Fruit fly (Drosophila melanogaster) whole organism, embryonic: ENCODE results near the gene Ubi-p63E.

Source experiments
- CG12219 ChIP-seq: fragments of 200-800 bp; sonication (Bioruptor generic); optimal IDR thresholded peaks from 3 replicates; lab custom pipeline; 2018; ENCODE audit warnings: missing biosample characterization, mild to moderate bottlenecking, missing genetic modification characterization
- CG12659 ChIP-seq: fragments of 200-800 bp; sonication (Bioruptor generic); optimal IDR thresholded peaks from 3 replicates; lab custom pipeline; 2017; ENCODE audit warnings: mild to moderate bottlenecking, missing biosample characterization, missing genetic modification reagents, missing genetic modification characterization
- CG13287 ChIP-seq: fragments of 200-800 bp; sonication (Bioruptor generic); IDR thresholded peaks from 2 replicates; pipeline ENCODE4 v1.3.6; 2022; ENCODE audit warnings: missing biosample characterization, missing genetic modification characterization; ENCODE audit not compliant: partially characterized antibody
- CG14441 ChIP-seq: fragments of 200-800 bp; sonication (Bioruptor generic); IDR thresholded peaks from 2 replicates; pipeline ENCODE4 v1.3.6; 2022; ENCODE audit warnings: missing biosample characterization, missing genetic modification characterization
- CG18262 ChIP-seq: fragments of 200-800 bp; optimal IDR thresholded peaks from 3 replicates; lab custom pipeline; 2019; ENCODE audit warnings: missing biosample characterization, mild to moderate bottlenecking, missing genetic modification characterization, moderate library complexity
- CG1832 ChIP-seq: fragments of 200-800 bp; sonication (Bioruptor generic); optimal IDR thresholded peaks from 2 replicates; lab custom pipeline; 2017; ENCODE audit warnings: missing biosample characterization, mild to moderate bottlenecking, missing genetic modification characterization, inconsistent platforms
- CG2712 ChIP-seq: fragments of 200-800 bp; optimal IDR thresholded peaks from 3 replicates; lab custom pipeline; 2019; ENCODE audit warnings: missing biosample characterization, mild to moderate bottlenecking, missing genetic modification characterization, moderate library complexity
- CG2889 ChIP-seq: fragments of 200-800 bp; sonication (Bioruptor generic); IDR thresholded peaks from 3 replicates; pipeline ENCODE4 v1.3.6; 2022; ENCODE audit warnings: missing biosample characterization, missing genetic modification characterization
- CG31441 ChIP-seq: fragments of 200-800 bp; sonication (Bioruptor generic); IDR thresholded peaks from 2 replicates; pipeline ENCODE4 v1.3.6; 2022; ENCODE audit warnings: missing biosample characterization, missing genetic modification characterization
- CG32532 ChIP-seq: fragments of 200-800 bp; sonication (Bioruptor generic); IDR thresholded peaks from 2 replicates; pipeline ENCODE4 v1.3.6; 2022; ENCODE audit warnings: missing biosample characterization, missing genetic modification characterization
- CG4360 ChIP-seq: fragments of 200-800 bp; sonication (Bioruptor generic); IDR thresholded peaks from 2 replicates; pipeline ENCODE4 v1.3.6; 2022; ENCODE audit warnings: missing biosample characterization, missing genetic modification characterization
- CG4424 ChIP-seq: fragments of 200-800 bp; sonication (Bioruptor generic); optimal IDR thresholded peaks from 3 replicates; lab custom pipeline; 2016; ENCODE audit warnings: missing biosample characterization, missing genetic modification characterization
- CG6175 ChIP-seq: fragments of 200-800 bp; sonication (Bioruptor generic); IDR thresholded peaks from 3 replicates; pipeline ENCODE4 v1.3.6; 2022; ENCODE audit warnings: missing biosample characterization, missing genetic modification characterization
- CG7372 ChIP-seq: fragments of 200-800 bp; sonication (Bioruptor generic); IDR thresholded peaks from 2 replicates; pipeline ENCODE4 v1.3.6; 2022; ENCODE audit warnings: missing biosample characterization, missing genetic modification characterization
- CG7556 ChIP-seq: fragments of 200-800 bp; sonication (Bioruptor generic); optimal IDR thresholded peaks from 2 replicates; lab custom pipeline; 2017; ENCODE audit warnings: missing biosample characterization, mild to moderate bottlenecking, missing genetic modification characterization
- CG7839 ChIP-seq: fragments of 200-800 bp; sonication (Bioruptor generic); optimal IDR thresholded peaks from 3 replicates; lab custom pipeline; 2018; ENCODE audit warnings: missing biosample characterization, mild to moderate bottlenecking, missing genetic modification characterization, moderate library complexity
- CG8089 ChIP-seq: fragments of 200-800 bp; sonication (Bioruptor generic); optimal IDR thresholded peaks from 3 replicates; lab custom pipeline; 2016; ENCODE audit warnings: missing biosample characterization, missing genetic modification characterization
- CG9727 ChIP-seq: fragments of 200-800 bp; sonication (Bioruptor generic); optimal IDR thresholded peaks from 3 replicates; lab custom pipeline; 2017; ENCODE audit warnings: missing biosample characterization, mild to moderate bottlenecking, missing genetic modification characterization
- CG9817 ChIP-seq: fragments of 200-800 bp; sonication (Bioruptor generic); optimal IDR thresholded peaks from 2 replicates; lab custom pipeline; 2018; ENCODE audit warnings: missing biosample characterization, mild to moderate bottlenecking, missing genetic modification characterization, moderate library complexity
- CG9932 ChIP-seq: fragments of 200-800 bp; sonication (Bioruptor generic); IDR thresholded peaks from 2 replicates; pipeline ENCODE4 v1.3.6; 2022; ENCODE audit warnings: missing biosample characterization, missing genetic modification characterization
- CkIIα-i1 ChIP-seq: fragments of 200-800 bp; sonication (Bioruptor generic); IDR thresholded peaks from 2 replicates; pipeline ENCODE4 v1.3.6; 2022; ENCODE audit warnings: missing biosample characterization, missing genetic modification characterization
- Dbx ChIP-seq: fragments of 200-800 bp; sonication (Bioruptor generic); IDR thresholded peaks from 3 replicates; pipeline ENCODE4 v1.3.6; 2022; ENCODE audit warnings: missing biosample characterization, missing genetic modification characterization
- Dll ChIP-seq: fragments of 200-800 bp; sonication (Bioruptor generic); IDR thresholded peaks from 4 replicates; pipeline ENCODE4 v1.3.6; 2022; ENCODE audit warnings: missing biosample characterization, missing genetic modification characterization; ENCODE audit not compliant: partially characterized antibody
- ERR ChIP-seq: fragments of 200-800 bp; sonication (Bioruptor generic); optimal IDR thresholded peaks from 2 replicates; lab custom pipeline; 2016; ENCODE audit warnings: missing biosample characterization, missing genetic modification characterization
- Eip74EF ChIP-seq, 2 experiments: fragments of 200-800 bp in 1 of 2; fragments of >200 bp in 1 of 2; sonication (Bioruptor generic) in 1 of 2; optimal IDR thresholded peaks; 2 replicates each; lab custom pipeline; 2017 to 2019; ENCODE audit warnings: missing biosample characterization in 2 of 2, missing genetic modification characterization in 2 of 2, mild to moderate bottlenecking in 1 of 2, moderate library complexity in 1 of 2
- HmgZ ChIP-seq: fragments of 200-800 bp; sonication (Bioruptor generic); optimal IDR thresholded peaks from 2 replicates; lab custom pipeline; 2018; ENCODE audit warnings: missing biosample characterization, mild to moderate bottlenecking, missing genetic modification characterization
- Hr51 ChIP-seq, 2 experiments: fragments of 200-800 bp; sonication (Bioruptor generic); optimal IDR thresholded peaks; 2 replicates in 1 of 2; 3 replicates in 1 of 2; lab custom pipeline; 2016 to 2018; ENCODE audit warnings: missing biosample characterization in 2 of 2, missing genetic modification characterization in 2 of 2, mild to moderate bottlenecking in 1 of 2, moderate library complexity in 1 of 2
- Lhr ChIP-seq: fragments of 200-800 bp; sonication (Bioruptor generic); optimal IDR thresholded peaks from 3 replicates; lab custom pipeline; 2017; ENCODE audit warnings: mild to moderate bottlenecking, missing biosample characterization, missing genetic modification reagents, missing genetic modification characterization
- Mes4 ChIP-seq: fragments of 200-800 bp; sonication (Bioruptor generic); optimal IDR thresholded peaks from 2 replicates; lab custom pipeline; 2016; ENCODE audit warnings: missing biosample characterization, missing genetic modification characterization
- Mrtf ChIP-seq: fragments of 200-800 bp; sonication (Bioruptor generic); IDR thresholded peaks from 3 replicates; pipeline ENCODE4 v1.3.6; 2022; ENCODE audit warnings: missing biosample characterization, missing genetic modification characterization
- Oli ChIP-seq: fragments of 200-800 bp; sonication (Bioruptor generic); optimal IDR thresholded peaks from 2 replicates; lab custom pipeline; 2018; ENCODE audit warnings: missing biosample characterization, mild to moderate bottlenecking, missing genetic modification characterization, moderate library complexity
- Opbp ChIP-seq: fragments of 200-800 bp; sonication (Bioruptor generic); IDR thresholded peaks from 3 replicates; pipeline ENCODE4 v1.3.6; 2022; ENCODE audit warnings: missing biosample characterization, missing genetic modification characterization; ENCODE audit not compliant: partially characterized antibody
- Ravus ChIP-seq: fragments of 200-800 bp; sonication (Bioruptor generic); IDR thresholded peaks from 2 replicates; pipeline ENCODE4 v1.3.6; 2022; ENCODE audit warnings: missing biosample characterization, missing genetic modification characterization
- Rfx ChIP-seq: fragments of 200-800 bp; sonication (Bioruptor generic); IDR thresholded peaks from 2 replicates; pipeline ENCODE4 v1.3.6; 2022; ENCODE audit warnings: missing biosample characterization, missing genetic modification characterization
- Tbp ChIP-seq: fragments of >200 bp; optimal IDR thresholded peaks from 2 replicates; lab custom pipeline; 2018; ENCODE audit warnings: missing biosample characterization, missing genetic modification characterization
- ap ChIP-seq: fragments of 200-800 bp; sonication (Bioruptor generic); IDR thresholded peaks from 2 replicates; pipeline ENCODE4 v1.3.6; 2022; ENCODE audit warnings: missing biosample characterization, missing genetic modification characterization
- chif ChIP-seq, 2 experiments: fragments of 200-800 bp; sonication (Bioruptor generic); optimal IDR thresholded peaks; 3 replicates each; lab custom pipeline; 2016; ENCODE audit warnings: missing biosample characterization in 2 of 2, missing genetic modification characterization in 2 of 2
- chinmo ChIP-seq: fragments of 200-800 bp; sonication (Bioruptor generic); IDR thresholded peaks from 4 replicates; pipeline ENCODE4 v1.3.6; 2022; ENCODE audit warnings: missing biosample characterization, missing genetic modification characterization; ENCODE audit not compliant: partially characterized antibody
- danr ChIP-seq: fragments of 200-800 bp; sonication (Bioruptor generic); IDR thresholded peaks from 2 replicates; pipeline ENCODE4 v1.3.6; 2022; ENCODE audit warnings: missing biosample characterization, missing genetic modification characterization
- dmrt99B ChIP-seq: fragments of 200-800 bp; sonication (Bioruptor generic); optimal IDR thresholded peaks from 2 replicates; lab custom pipeline; 2018; ENCODE audit warnings: missing biosample characterization, mild to moderate bottlenecking, missing genetic modification characterization, moderate library complexity
- eve ChIP-seq, 2 experiments: fragments of >200 bp; optimal IDR thresholded peaks; 2 replicates each; lab custom pipeline; 2017; ENCODE audit warnings: missing biosample characterization in 2 of 2, missing genetic modification characterization in 2 of 2
- inv ChIP-seq: fragments of 200-800 bp; sonication (Bioruptor generic); IDR thresholded peaks from 2 replicates; pipeline ENCODE4 v1.3.6; 2022; ENCODE audit warnings: missing biosample characterization, missing genetic modification characterization; ENCODE audit not compliant: partially characterized antibody
- jumu ChIP-seq: fragments of 200-800 bp; sonication (Bioruptor generic); optimal IDR thresholded peaks from 3 replicates; lab custom pipeline; 2016; ENCODE audit warnings: missing biosample characterization, missing genetic modification characterization
- lilli ChIP-seq: fragments of 200-800 bp; sonication (Bioruptor generic); optimal IDR thresholded peaks from 3 replicates; lab custom pipeline; 2016; ENCODE audit warnings: missing biosample characterization, missing genetic modification characterization
- pzg ChIP-seq: fragments of 200-800 bp; sonication (Bioruptor generic); optimal IDR thresholded peaks from 3 replicates; lab custom pipeline; 2018; ENCODE audit warnings: missing biosample characterization, mild to moderate bottlenecking, missing genetic modification characterization, moderate library complexity
- salm ChIP-seq: fragments of 200-800 bp; sonication (Bioruptor generic); optimal IDR thresholded peaks from 2 replicates; lab custom pipeline; 2018; ENCODE audit warnings: missing biosample characterization, mild to moderate bottlenecking, missing genetic modification characterization
- sna ChIP-seq: fragments of 200-800 bp; sonication (Bioruptor generic); IDR thresholded peaks from 2 replicates; pipeline ENCODE4 v1.3.6; 2022; ENCODE audit warnings: missing biosample characterization, missing genetic modification characterization; ENCODE audit not compliant: partially characterized antibody
- sr ChIP-seq: fragments of 200-800 bp; sonication (Bioruptor generic); IDR thresholded peaks from 3 replicates; pipeline ENCODE4 v1.3.6; 2022; ENCODE audit warnings: missing biosample characterization, missing genetic modification characterization
- vfl ChIP-seq: fragments of 200-800 bp; sonication (Bioruptor generic); optimal IDR thresholded peaks from 2 replicates; lab custom pipeline; 2016; ENCODE audit warnings: missing biosample characterization, missing genetic modification characterization
- vvl ChIP-seq: fragments of 200-800 bp; sonication (Bioruptor generic); IDR thresholded peaks from 2 replicates; pipeline ENCODE4 v1.3.6; 2022; ENCODE audit warnings: missing biosample characterization, missing genetic modification characterization
- wek ChIP-seq: fragments of 200-800 bp; sonication (Bioruptor generic); optimal IDR thresholded peaks from 3 replicates; lab custom pipeline; 2018; ENCODE audit warnings: missing biosample characterization, mild to moderate bottlenecking, missing genetic modification characterization, moderate library complexity

The Ubi-p63E gene

dm6 chr3L:3873094-3873493, 29.9 kb downstream of the Ubi-p63E start (continued):
- no peak for TF ChIP-seq salm (tag; lab: Kevin White, UChicago)
- no peak for TF ChIP-seq sr (GFP tag; lab: Robert Waterston, UW)
- TF ChIP-seq Eip74EF (GFP tag; optimal IDR thresholded peaks at IDR 0.05; lab: Kevin White, UChicago): peak in 1 of 2 experiments; percentile 18
- 0 out of 2 replicates have a peak, but pooled peaks have one; percentile 20 for TF ChIP-seq vvl (GFP tag; lab: Robert Waterston, UW)
- no peak for TF ChIP-seq Dll (GFP tag; lab: Robert Waterston, UW)
- TF ChIP-seq CG9727: peak; percentile 8
- no peak for TF ChIP-seq inv (GFP tag; lab: Robert Waterston, UW)
- no peak for TF ChIP-seq CkIIα-i1 (GFP tag; lab: Robert Waterston, UW)
- no peak for TF ChIP-seq jumu
- peak; percentile 61 for TF ChIP-seq CG7556 (GFP tag; lab: Kevin White, UChicago)
- peak; percentile 53 for TF ChIP-seq CG7839 (tag; lab: Kevin White, UChicago)
- no peak for TF ChIP-seq Dbx (GFP tag; lab: Robert Waterston, UW)
- TF ChIP-seq CG9932 (GFP tag; lab: Robert Waterston, UW): no peak
- TF ChIP-seq chif (GFP tag; optimal IDR thresholded peaks at IDR 0.05; lab: Kevin White, UChicago): peak; percentile 13 to 36
- TF ChIP-seq CG4360 (GFP tag; lab: Robert Waterston, UW): no peak
- TF ChIP-seq CG13287 (GFP tag; lab: Robert Waterston, UW): no peak
- no peak for TF ChIP-seq CG7372
- no peak for TF ChIP-seq ERR (GFP tag; lab: Kevin White, UChicago)
- no peak for TF ChIP-seq Tbp (GFP tag; lab: Kevin White, UChicago)
- TF ChIP-seq CG14441 (GFP tag; lab: Robert Waterston, UW): no peak
- TF ChIP-seq CG2889 (GFP tag; lab: Robert Waterston, UW): no peak
- TF ChIP-seq chinmo (GFP tag; lab: Robert Waterston, UW): no peak
- no peak for TF ChIP-seq CG9817 (tag; lab: Kevin White, UChicago)
- TF ChIP-seq lilli (GFP tag; lab: Kevin White, UChicago): no peak
- no peak for TF ChIP-seq CG12219 (GFP tag; lab: Kevin White, UChicago)
- no peak for TF ChIP-seq wek
- TF ChIP-seq CG6175 (GFP tag; lab: Robert Waterston, UW): no peak
- TF ChIP-seq HmgZ: no peak
- TF ChIP-seq ap (GFP tag; lab: Robert Waterston, UW): no peak
- TF ChIP-seq CG31441 (GFP tag; lab: Robert Waterston, UW): 0 out of 2 replicates have a peak, but pooled peaks have one; percentile 47
- TF ChIP-seq vfl (GFP tag; lab: Kevin White, UChicago): no peak
- peak; percentile 49 for TF ChIP-seq CG4424 (GFP tag; lab: Kevin White, UChicago)
- TF ChIP-seq dmrt99B (tag; lab: Kevin White, UChicago): peak; percentile 12
- TF ChIP-seq Oli (tag; lab: Kevin White, UChicago): peak; percentile 51
- peak; percentile 18 for TF ChIP-seq Lhr
- no peak for TF ChIP-seq eve (GFP tag; optimal IDR thresholded peaks at IDR 0.05; lab: Kevin White, UChicago)
- no peak for TF ChIP-seq danr
- no peak for TF ChIP-seq Opbp (GFP tag; lab: Robert Waterston, UW)
- no peak for TF ChIP-seq pzg (GFP tag; lab: Kevin White, UChicago)
- TF ChIP-seq Hr51 (GFP tag; optimal IDR thresholded peaks at IDR 0.05; lab: Kevin White, UChicago): peak in 1 of 2 experiments; percentile 3
- no peak for TF ChIP-seq CG1832 (GFP tag; lab: Kevin White, UChicago)
- peak; percentile 2 for TF ChIP-seq CG12659
- no peak for TF ChIP-seq Mes4
- no peak for TF ChIP-seq Ravus
- TF ChIP-seq sna (GFP tag; lab: Robert Waterston, UW): no peak
- TF ChIP-seq CG2712 (tag; lab: Kevin White, UChicago): peak; percentile 79
- no peak for TF ChIP-seq CG32532 (GFP tag; lab: Robert Waterston, UW)
- TF ChIP-seq CG8089 (GFP tag; lab: Kevin White, UChicago): no peak
- TF ChIP-seq CG18262 (tag; lab: Kevin White, UChicago): peak; percentile 82
- TF ChIP-seq Rfx (GFP tag; lab: Robert Waterston, UW): no peak
- TF ChIP-seq Mrtf: no peak
